Worm (Caenorhabditis elegans) whole organism, L4 larva: Measurements from ENCODE around the gene Y38H6C.16.
A peak's percentile ranks its signal among the peaks of the same experiment; 100 is the strongest.

Experiments
- F10B5.3 ChIP-seq: sonication (generic microtip); optimal IDR thresholded peaks from 2 replicates; lab custom pipeline; 2016; ENCODE audit warnings: mild to moderate bottlenecking, missing genetic modification characterization, missing compliant biosample characterization
- F26F4.8 ChIP-seq: fragments of 200-800 bp; sonication (Bioruptor generic); conservative IDR thresholded peaks from 2 replicates; pipeline ENCODE4 v1.3.6; 2022; ENCODE audit warnings: missing genetic modification characterization, missing compliant biosample characterization
- F37D6.2 ChIP-seq: sonication (generic microtip); optimal IDR thresholded peaks from 2 replicates; lab custom pipeline; 2016; ENCODE audit warnings: mild to moderate bottlenecking, missing genetic modification characterization, missing compliant biosample characterization
- F49E8.2 ChIP-seq: sonication (generic microtip); optimal IDR thresholded peaks from 2 replicates; lab custom pipeline; 2016; ENCODE audit warnings: missing compliant biosample characterization, mild to moderate bottlenecking, missing genetic modification characterization, borderline replicate concordance
- T20F7.1 ChIP-seq: fragments of 200-800 bp; sonication (Bioruptor generic); optimal IDR thresholded peaks from 2 replicates; lab custom pipeline; 2018; ENCODE audit warnings: mild to moderate bottlenecking, missing genetic modification characterization, missing compliant biosample characterization
- T26A8.4 ChIP-seq: fragments of 200-800 bp; sonication (Bioruptor generic); IDR thresholded peaks from 2 replicates; pipeline ENCODE4 v1.3.6; 2022; ENCODE audit warnings: missing genetic modification characterization, missing compliant biosample characterization
- ZK337.2 ChIP-seq: fragments of 200-800 bp; sonication (Bioruptor generic); IDR thresholded peaks from 2 replicates; pipeline ENCODE4 v1.3.6; 2022; ENCODE audit warnings: missing genetic modification reagents, missing genetic modification characterization, missing compliant biosample characterization
- aly-2 ChIP-seq: sonication (generic microtip); optimal IDR thresholded peaks from 2 replicates; lab custom pipeline; 2018; ENCODE audit warnings: missing biosample characterization, missing genetic modification characterization
- arid-1 ChIP-seq: fragments of 200-800 bp; sonication (Bioruptor generic); conservative IDR thresholded peaks from 2 replicates; pipeline ENCODE4 v1.3.6; 2022; ENCODE audit warnings: missing genetic modification reagents, missing genetic modification characterization, missing compliant biosample characterization
- ceh-28 ChIP-seq: fragments of 150-350 bp; optimal IDR thresholded peaks from 2 replicates; lab custom pipeline; 2014; ENCODE audit warnings: missing biosample characterization, missing genetic modification reagents, missing genetic modification characterization
- cey-2 ChIP-seq: sonication (generic microtip); optimal IDR thresholded peaks from 3 replicates; lab custom pipeline; 2017; ENCODE audit warnings: missing genetic modification characterization, mild to moderate bottlenecking, missing compliant biosample characterization, antibody characterized with exemption, borderline replicate concordance; ENCODE audit not compliant: insufficient read depth
- daf-12 ChIP-seq: fragments of 150-350 bp; optimal IDR thresholded peaks from 2 replicates; lab custom pipeline; 2014; ENCODE audit warnings: missing biosample characterization, missing genetic modification reagents, missing genetic modification characterization
- daf-19 ChIP-seq: fragments of 200-800 bp; sonication (Bioruptor generic); conservative IDR thresholded peaks from 2 replicates; pipeline ENCODE4 v1.3.6; 2022; ENCODE audit warnings: missing genetic modification characterization, missing compliant biosample characterization
- daf-8 ChIP-seq: fragments of 200-800 bp; sonication (Bioruptor generic); IDR thresholded peaks from 2 replicates; pipeline ENCODE4 v1.3.6; 2022; ENCODE audit warnings: missing genetic modification characterization, missing compliant biosample characterization
- dmd-6 ChIP-seq: fragments of 200-800 bp; sonication (Bioruptor generic); IDR thresholded peaks from 2 replicates; pipeline ENCODE4 v1.3.6; 2022; ENCODE audit warnings: missing genetic modification reagents, missing genetic modification characterization, missing compliant biosample characterization
- dmd-9 ChIP-seq: fragments of 200-800 bp; sonication (Bioruptor generic); IDR thresholded peaks from 2 replicates; pipeline ENCODE4 v1.3.6; 2022; ENCODE audit warnings: missing genetic modification reagents, missing genetic modification characterization, missing compliant biosample characterization
- dpl-1 ChIP-seq: fragments of 150-350 bp; optimal IDR thresholded peaks from 2 replicates; lab custom pipeline; 2014; ENCODE audit warnings: missing biosample characterization, missing genetic modification reagents, missing genetic modification characterization
- duxl-1 ChIP-seq: sonication (generic microtip); optimal IDR thresholded peaks from 2 replicates; lab custom pipeline; 2016; ENCODE audit warnings: mild to moderate bottlenecking, missing genetic modification characterization, moderate library complexity, missing compliant biosample characterization; ENCODE audit not compliant: poor library complexity
- egl-43 ChIP-seq: fragments of 200-800 bp; sonication (Bioruptor generic); IDR thresholded peaks from 2 replicates; pipeline ENCODE4 v1.3.6; 2022; ENCODE audit warnings: missing genetic modification reagents, missing genetic modification characterization, missing compliant biosample characterization
- fkh-10 ChIP-seq: fragments of 150-350 bp; optimal IDR thresholded peaks from 2 replicates; lab custom pipeline; 2014; ENCODE audit warnings: missing biosample characterization, missing genetic modification reagents, missing genetic modification characterization
- hif-1 ChIP-seq, 2 experiments: sonication (generic microtip); optimal IDR thresholded peaks; 2 replicates each; lab custom pipeline; 2016 to 2017; ENCODE audit warnings: missing compliant biosample characterization in 2 of 2, missing genetic modification characterization in 2 of 2, missing genetic modification reagents in 2 of 2, missing genotype in 2 of 2, mild to moderate bottlenecking in 1 of 2
- hlh-11 ChIP-seq: fragments of 200-800 bp; sonication (Bioruptor generic); optimal IDR thresholded peaks from 2 replicates; lab custom pipeline; 2018; ENCODE audit warnings: mild to moderate bottlenecking, missing genetic modification characterization, missing compliant biosample characterization
- hlh-30 ChIP-seq: sonication (generic microtip); optimal IDR thresholded peaks from 2 replicates; lab custom pipeline; 2017; ENCODE audit warnings: antibody characterized with exemption, mild to moderate bottlenecking, missing genetic modification characterization, missing compliant biosample characterization; ENCODE audit not compliant: insufficient read depth
- lin-29 ChIP-seq: fragments of 200-800 bp; sonication (Bioruptor generic); IDR thresholded peaks from 2 replicates; pipeline ENCODE4 v1.3.6; 2022; ENCODE audit warnings: missing genetic modification reagents, missing genetic modification characterization, missing compliant biosample characterization
- lir-3 ChIP-seq: sonication (generic microtip); optimal IDR thresholded peaks from 2 replicates; lab custom pipeline; 2016; ENCODE audit warnings: mild to moderate bottlenecking, missing genetic modification characterization, missing compliant biosample characterization
- lsy-2 ChIP-seq, 2 experiments: fragments of 150-350 bp in 1 of 2; sonication (generic microtip) in 1 of 2; optimal IDR thresholded peaks; 2 replicates each; lab custom pipeline; 2014 to 2017; ENCODE audit warnings: missing biosample characterization in 2 of 2, missing genetic modification characterization in 2 of 2
- mdl-1 ChIP-seq, 2 experiments: fragments of 150-350 bp in 1 of 2; sonication (generic microtip) in 1 of 2; optimal IDR thresholded peaks; 2 replicates each; lab custom pipeline; 2014 to 2017; ENCODE audit warnings: missing biosample characterization in 2 of 2, missing genetic modification characterization in 2 of 2
- mep-1 ChIP-seq: fragments of 150-350 bp; sonication (generic microtip); optimal IDR thresholded peaks from 3 replicates; lab custom pipeline; 2014; ENCODE audit warnings: missing biosample characterization, missing genetic modification characterization
- nhr-10 ChIP-seq: fragments of 150-350 bp; optimal IDR thresholded peaks from 2 replicates; lab custom pipeline; 2014; ENCODE audit warnings: missing biosample characterization, missing genetic modification characterization
- nhr-102 ChIP-seq: sonication (generic microtip); optimal IDR thresholded peaks from 2 replicates; lab custom pipeline; 2016; ENCODE audit warnings: mild to moderate bottlenecking, missing genetic modification characterization, moderate library complexity, missing compliant biosample characterization
- nhr-25 ChIP-seq: sonication (generic microtip); optimal IDR thresholded peaks from 2 replicates; lab custom pipeline; 2017; ENCODE audit warnings: missing genetic modification characterization, mild to moderate bottlenecking, missing compliant biosample characterization, antibody characterized with exemption, moderate library complexity, borderline replicate concordance; ENCODE audit not compliant: insufficient read depth
- nhr-42 ChIP-seq: fragments of 200-800 bp; sonication (Bioruptor generic); IDR thresholded peaks from 2 replicates; pipeline ENCODE4 v1.3.6; 2022; ENCODE audit warnings: missing genetic modification characterization, missing compliant biosample characterization
- nhr-48 ChIP-seq: sonication (generic microtip); optimal IDR thresholded peaks from 2 replicates; lab custom pipeline; 2016; ENCODE audit warnings: mild to moderate bottlenecking, missing genetic modification characterization, missing compliant biosample characterization
- nhr-76 ChIP-seq: fragments of 150-350 bp; optimal IDR thresholded peaks from 2 replicates; lab custom pipeline; 2014; ENCODE audit warnings: missing biosample characterization, missing genetic modification characterization
- nhr-77 ChIP-seq: fragments of 150-350 bp; optimal IDR thresholded peaks from 2 replicates; lab custom pipeline; 2014; ENCODE audit warnings: missing biosample characterization, missing genetic modification characterization
- php-3 ChIP-seq: fragments of 200-800 bp; sonication (Bioruptor generic); IDR thresholded peaks from 2 replicates; pipeline ENCODE4 v1.3.6; 2022; ENCODE audit warnings: missing genetic modification reagents, missing genetic modification characterization, missing compliant biosample characterization
- pqm-1 ChIP-seq: sonication (generic microtip); optimal IDR thresholded peaks from 2 replicates; lab custom pipeline; 2017; ENCODE audit warnings: missing biosample characterization, missing genetic modification characterization
- rbr-2 ChIP-seq: sonication (generic microtip); optimal IDR thresholded peaks from 2 replicates; lab custom pipeline; 2016; ENCODE audit warnings: missing genotype, missing genetic modification characterization, missing compliant biosample characterization
- saeg-2 ChIP-seq: fragments of 200-800 bp; sonication (Bioruptor generic); IDR thresholded peaks from 2 replicates; pipeline ENCODE4 v1.3.6; 2022; ENCODE audit warnings: missing genetic modification reagents, missing genetic modification characterization, missing compliant biosample characterization
- sdz-12 ChIP-seq: fragments of 200-800 bp; sonication (Bioruptor generic); optimal IDR thresholded peaks from 2 replicates; lab custom pipeline; 2018; ENCODE audit warnings: mild to moderate bottlenecking, missing genetic modification characterization, missing compliant biosample characterization
- snpc-4 ChIP-seq: fragments of 150-350 bp; optimal IDR thresholded peaks from 2 replicates; lab custom pipeline; 2014; ENCODE audit warnings: missing biosample characterization, missing genetic modification characterization
- spr-1 ChIP-seq: sonication (generic microtip); optimal IDR thresholded peaks from 2 replicates; lab custom pipeline; 2016; ENCODE audit warnings: mild to moderate bottlenecking, missing genetic modification characterization, missing compliant biosample characterization
- spr-3 ChIP-seq: fragments of 200-800 bp; sonication (Bioruptor generic); optimal IDR thresholded peaks from 2 replicates; lab custom pipeline; 2018; ENCODE audit warnings: mild to moderate bottlenecking, missing genetic modification characterization, missing compliant biosample characterization
- unc-130 ChIP-seq: sonication (generic microtip); optimal IDR thresholded peaks from 2 replicates; lab custom pipeline; 2016; ENCODE audit warnings: missing genetic modification reagents, missing genetic modification characterization, missing compliant biosample characterization
- unc-62 ChIP-seq, 3 experiments: fragments of 150-350 bp in 1 of 3; sonication (generic microtip); optimal IDR thresholded peaks in 2 of 3; peaks in 1 of 3; 1 replicate in 1 of 3; 2 replicates in 2 of 3; lab custom pipeline; 2014 to 2017; ENCODE audit warnings: missing biosample characterization in 3 of 3, missing genetic modification characterization in 3 of 3, missing genetic modification reagents in 3 of 3, missing genotype in 1 of 3
- zag-1 ChIP-seq: fragments of 150-350 bp; optimal IDR thresholded peaks from 2 replicates; lab custom pipeline; 2014; ENCODE audit warnings: missing biosample characterization, missing genetic modification characterization
- ztf-7 ChIP-seq: fragments of 150-350 bp; optimal IDR thresholded peaks from 2 replicates; lab custom pipeline; 2014; ENCODE audit warnings: missing biosample characterization, missing genetic modification characterization

Gene Y38H6C.16

ce11 chrV:20539055-20539454 lies at the start of gene Y38H6C.16:
Y38H6C.16 (minus strand) TSS chrV:20539347.
- TF ChIP-seq F37D6.2 (tag; lab: Kevin White, UChicago) (no peak), F26F4.8 (GFP tag; lab: Robert Waterston, UW) (no peak), daf-19 (no peak), nhr-102 (tag; lab: Kevin White, UChicago) (no peak)

DNA sequence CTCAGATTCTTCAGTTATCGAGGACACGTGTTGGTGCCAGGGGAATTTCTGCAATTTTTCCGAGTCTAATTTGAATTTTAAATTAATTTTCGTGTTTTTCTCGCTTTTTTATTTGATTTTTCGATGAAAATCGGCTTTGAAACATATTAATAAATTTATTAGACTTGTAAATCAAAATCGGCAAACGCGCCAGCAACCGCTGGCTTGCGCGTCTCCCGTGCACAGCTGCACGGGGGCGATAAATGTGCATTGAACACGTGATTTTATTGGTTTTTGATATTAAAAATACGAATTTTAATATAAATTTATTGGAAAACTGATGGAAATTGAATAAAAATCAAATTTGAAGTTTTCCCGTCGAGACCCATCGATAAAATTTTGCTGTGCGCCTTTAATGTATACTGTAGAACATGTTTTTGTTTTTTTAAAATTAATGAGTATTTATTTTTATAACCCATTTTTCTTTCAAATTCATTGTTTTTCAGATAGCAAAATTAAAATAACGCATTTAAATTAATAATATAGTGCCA lies 41.4 kb upstream of the Y38H6C.16 start, which contains the start of gene F26F2.7:
Gene F26F2.7 (plus strand): TSS at position 480 of the 530 bp plus-strand sequence.
- TF ChIP-seq F10B5.3 (peak; percentile 68), daf-12 (no peak), F49E8.2 (tag; lab: Kevin White, UChicago) (peak; percentile 94), nhr-102 (tag; lab: Kevin White, UChicago) (peak; percentile 79), lir-3 (tag; lab: Kevin White, UChicago) (no peak), dmd-9 (GFP tag; lab: Robert Waterston, UW) (peak; percentile 70; the same call in 1 of the 2 replicates), nhr-25 (tag; lab: Kevin White, UChicago) (no peak), lsy-2 (tag; optimal IDR thresholded peaks at IDR 0.05; lab: Kevin White, UChicago) (peak; percentile 18 to 94), cey-2 (tag; lab: Kevin White, UChicago) (no peak), ceh-28 (tag; lab: Kevin White, UChicago) (no peak), mep-1 (no peak), snpc-4 (no peak), saeg-2 (GFP tag; lab: Robert Waterston, UW) (peak; percentile 67), egl-43 (GFP tag; lab: Robert Waterston, UW) (no peak), spr-3 (GFP tag; lab: Kevin White, UChicago) (peak; percentile 74), daf-8 (GFP tag; lab: Robert Waterston, UW) (no peak), spr-1 (peak; percentile 70), hlh-30 (tag; lab: Kevin White, UChicago) (peak; percentile 98), php-3 (GFP tag; lab: Robert Waterston, UW) (peak; percentile 92; the same call in 1 of the 2 replicates), unc-130 (GFP tag; lab: Kevin White, UChicago) (peak; percentile 66), T20F7.1 (GFP tag; lab: Kevin White, UChicago) (no peak), nhr-77 (tag; lab: Kevin White, UChicago) (peak; percentile 72), sdz-12 (GFP tag; lab: Kevin White, UChicago) (no peak), ztf-7 (tag; lab: Kevin White, UChicago) (no peak), nhr-10 (tag; lab: Kevin White, UChicago) (no peak), dmd-6 (GFP tag; lab: Robert Waterston, UW) (peak; percentile 83), unc-62 (GFP tag; optimal IDR thresholded peaks at IDR 0.05 in 1 of 2; lab: Kevin White, UChicago) (no peak), unc-62 (tag; optimal IDR thresholded peaks at IDR 0.05; lab: Kevin White, UChicago) (no peak), dpl-1 (peak; percentile 79), aly-2 (no peak), arid-1 (GFP tag; lab: Robert Waterston, UW) (peak; percentile 64), nhr-42 (GFP tag; lab: Robert Waterston, UW) (peak; percentile 74; the same call in 1 of the 2 replicates), fkh-10 (GFP tag; lab: Kevin White, UChicago) (peak; percentile 17), duxl-1 (tag; lab: Kevin White, UChicago) (peak; percentile 80), zag-1 (tag; lab: Kevin White, UChicago) (no peak), hlh-11 (tag; lab: Kevin White, UChicago) (peak; percentile 95), pqm-1 (peak; percentile 25), ZK337.2 (GFP tag; lab: Robert Waterston, UW) (no peak), F37D6.2 (tag; lab: Kevin White, UChicago) (peak; percentile 63), T26A8.4 (peak; percentile 70; the same call in 1 of the 2 replicates), mdl-1 (tag; optimal IDR thresholded peaks at IDR 0.05; lab: Kevin White, UChicago) (peak; percentile 19 to 81), nhr-48 (tag; lab: Kevin White, UChicago) (peak; percentile 56), hif-1 (tag; optimal IDR thresholded peaks at IDR 0.05; lab: Kevin White, UChicago) (peak in 1 of 2 experiments; percentile 66), nhr-76 (tag; lab: Kevin White, UChicago) (no peak), lin-29 (no peak), rbr-2 (tag; lab: Kevin White, UChicago) (peak; percentile 84)
